Fruit fly (Drosophila melanogaster) whole organism, prepupa: ENCODE results near the gene Mau2.

Source experiments
- Blimp-1 ChIP-seq: fragments of 200-800 bp; sonication (Bioruptor generic); optimal IDR thresholded peaks from 3 replicates; lab custom pipeline; 2017; ENCODE audit warnings: missing biosample characterization, missing genetic modification characterization, mild to moderate bottlenecking, moderate library complexity, missing genetic modification reagents
- CG10669 ChIP-seq: fragments of 200-800 bp; sonication (Bioruptor generic); optimal IDR thresholded peaks from 3 replicates; lab custom pipeline; 2018; ENCODE audit warnings: missing biosample characterization, mild to moderate bottlenecking, missing genetic modification characterization, moderate library complexity
- CG11294 ChIP-seq: fragments of 200-800 bp; sonication (Bioruptor generic); IDR thresholded peaks from 2 replicates; pipeline ENCODE4 v1.3.6; 2022; ENCODE audit warnings: missing biosample characterization, missing genetic modification characterization
- CG11762 ChIP-seq: fragments of 200-800 bp; sonication (Bioruptor generic); optimal IDR thresholded peaks from 3 replicates; lab custom pipeline; 2016; ENCODE audit warnings: missing biosample characterization, missing genetic modification characterization; ENCODE audit not compliant: insufficient read depth
- CG15336 ChIP-seq: fragments of 200-800 bp; sonication (Bioruptor generic); IDR thresholded peaks from 2 replicates; pipeline ENCODE4 v1.3.6; 2022; ENCODE audit warnings: missing biosample characterization, missing genetic modification characterization
- CG1621 ChIP-seq: fragments of 200-800 bp; sonication (Bioruptor generic); optimal IDR thresholded peaks from 3 replicates; lab custom pipeline; 2018; ENCODE audit warnings: missing biosample characterization, mild to moderate bottlenecking, missing genetic modification characterization
- CG32006 ChIP-seq: fragments of 200-800 bp; sonication (Bioruptor generic); optimal IDR thresholded peaks from 3 replicates; lab custom pipeline; 2017; ENCODE audit warnings: missing biosample characterization, mild to moderate bottlenecking, missing genetic modification characterization
- CG34406 ChIP-seq: fragments of 200-800 bp; sonication (Bioruptor generic); optimal IDR thresholded peaks from 3 replicates; lab custom pipeline; 2016; ENCODE audit warnings: missing biosample characterization, missing genetic modification characterization
- CG3919 ChIP-seq: fragments of 200-800 bp; sonication (Bioruptor generic); optimal IDR thresholded peaks from 3 replicates; lab custom pipeline; 2016; ENCODE audit warnings: missing biosample characterization, missing genetic modification characterization
- CG6163 ChIP-seq: fragments of 200-800 bp; sonication (Bioruptor generic); IDR thresholded peaks from 3 replicates; pipeline ENCODE4 v1.3.6; 2022; ENCODE audit warnings: missing biosample characterization, missing genetic modification characterization
- CG6276 ChIP-seq: fragments of 200-800 bp; sonication (Bioruptor generic); optimal IDR thresholded peaks from 2 replicates; lab custom pipeline; 2017; ENCODE audit warnings: missing biosample characterization, mild to moderate bottlenecking, missing genetic modification characterization
- CG6808 ChIP-seq: fragments of 200-800 bp; sonication (Bioruptor generic); optimal IDR thresholded peaks from 3 replicates; lab custom pipeline; 2017; ENCODE audit warnings: missing biosample characterization, missing genetic modification characterization, mild to moderate bottlenecking, moderate library complexity, missing genetic modification reagents
- CG8632 ChIP-seq: fragments of 200-800 bp; sonication (Bioruptor generic); optimal IDR thresholded peaks from 3 replicates; lab custom pipeline; 2016; ENCODE audit warnings: missing biosample characterization, missing genetic modification characterization
- CG9139 ChIP-seq: fragments of 200-800 bp; sonication (Bioruptor generic); optimal IDR thresholded peaks from 3 replicates; lab custom pipeline; 2017; ENCODE audit warnings: missing biosample characterization, mild to moderate bottlenecking, missing genetic modification characterization
- Eip78C ChIP-seq: fragments of 200-800 bp; sonication (Bioruptor generic); peaks from one replicate; lab custom pipeline; 2016; ENCODE audit warnings: missing biosample characterization, missing genetic modification characterization
- Ets21C ChIP-seq: fragments of 200-800 bp; sonication (Bioruptor generic); optimal IDR thresholded peaks from 3 replicates; lab custom pipeline; 2016; ENCODE audit warnings: missing biosample characterization, missing genetic modification characterization
- Ets96B ChIP-seq: fragments of 200-800 bp; optimal IDR thresholded peaks from 2 replicates; lab custom pipeline; 2019; ENCODE audit warnings: missing biosample characterization, mild to moderate bottlenecking, missing genetic modification characterization, moderate library complexity
- Gug ChIP-seq: fragments of 200-800 bp; sonication (Bioruptor generic); IDR thresholded peaks from 2 replicates; pipeline ENCODE4 v1.3.6; 2022; ENCODE audit warnings: missing biosample characterization, missing genetic modification characterization
- Hr38 ChIP-seq: sonication (Bioruptor generic); optimal IDR thresholded peaks from 2 replicates; lab custom pipeline; 2016; ENCODE audit warnings: missing biosample characterization, missing genetic modification characterization
- Hr39 ChIP-seq: fragments of 200-800 bp; sonication (Bioruptor generic); optimal IDR thresholded peaks from 2 replicates; lab custom pipeline; 2016; ENCODE audit warnings: missing biosample characterization, missing genetic modification characterization
- Lpt ChIP-seq: fragments of 200-800 bp; sonication (Bioruptor generic); optimal IDR thresholded peaks from 3 replicates; lab custom pipeline; 2016; ENCODE audit warnings: missing biosample characterization, missing genetic modification characterization
- OdsH ChIP-seq: fragments of 200-800 bp; sonication (Bioruptor generic); optimal IDR thresholded peaks from 3 replicates; lab custom pipeline; 2016; ENCODE audit warnings: missing biosample characterization, missing genetic modification characterization
- Smox ChIP-seq: fragments of 200-800 bp; sonication (Bioruptor generic); optimal IDR thresholded peaks from 3 replicates; lab custom pipeline; 2016; ENCODE audit warnings: missing biosample characterization, missing genetic modification characterization
- Sox14 ChIP-seq: fragments of 200-800 bp; sonication (Bioruptor generic); optimal IDR thresholded peaks from 3 replicates; lab custom pipeline; 2016; ENCODE audit warnings: missing biosample characterization, missing genetic modification characterization
- Sox15 ChIP-seq: fragments of 200-800 bp; sonication (Bioruptor generic); optimal IDR thresholded peaks from 3 replicates; lab custom pipeline; 2016; ENCODE audit warnings: missing biosample characterization, missing genetic modification characterization
- acj6 ChIP-seq: fragments of 200-800 bp; sonication (Bioruptor generic); optimal IDR thresholded peaks from 3 replicates; lab custom pipeline; 2016; ENCODE audit warnings: missing biosample characterization, missing genetic modification characterization
- cyc ChIP-seq: fragments of 200-800 bp; sonication (Bioruptor generic); optimal IDR thresholded peaks from 3 replicates; lab custom pipeline; 2016; ENCODE audit warnings: missing biosample characterization, missing genetic modification characterization
- dac ChIP-seq: fragments of 200-800 bp; sonication (Bioruptor generic); optimal IDR thresholded peaks from 2 replicates; lab custom pipeline; 2017; ENCODE audit warnings: missing biosample characterization, mild to moderate bottlenecking, missing genetic modification characterization
- dsx ChIP-seq: fragments of 200-800 bp; optimal IDR thresholded peaks from 3 replicates; lab custom pipeline; 2019; ENCODE audit warnings: missing biosample characterization, mild to moderate bottlenecking, missing genetic modification characterization, moderate library complexity; ENCODE audit not compliant: poor library complexity, severe bottlenecking
- eg ChIP-seq: fragments of 200-800 bp; sonication (Bioruptor generic); IDR thresholded peaks from 3 replicates; pipeline ENCODE4 v1.3.6; 2022; ENCODE audit warnings: missing biosample characterization, missing genetic modification characterization
- fd59A ChIP-seq: fragments of 200-800 bp; sonication (Bioruptor generic); optimal IDR thresholded peaks from 2 replicates; lab custom pipeline; 2017; ENCODE audit warnings: missing biosample characterization, mild to moderate bottlenecking, missing genetic modification characterization, missing genetic modification reagents
- fkh ChIP-seq: fragments of 200-800 bp; sonication (Bioruptor generic); optimal IDR thresholded peaks from 3 replicates; lab custom pipeline; 2017; ENCODE audit warnings: missing biosample characterization, mild to moderate bottlenecking, missing genetic modification characterization, moderate library complexity
- lz ChIP-seq: fragments of 200-800 bp; sonication (Bioruptor generic); optimal IDR thresholded peaks from 3 replicates; lab custom pipeline; 2016; ENCODE audit warnings: missing biosample characterization, missing genetic modification characterization
- net ChIP-seq: fragments of 200-800 bp; sonication (Bioruptor generic); optimal IDR thresholded peaks from 3 replicates; lab custom pipeline; 2016; ENCODE audit warnings: missing biosample characterization, missing genetic modification characterization
- salr ChIP-seq, 2 experiments: fragments of 200-800 bp; sonication (Bioruptor generic); optimal IDR thresholded peaks; 3 replicates each; lab custom pipeline; 2016 to 2018; ENCODE audit warnings: missing biosample characterization in 2 of 2, missing genetic modification characterization in 2 of 2, mild to moderate bottlenecking in 1 of 2
- ss ChIP-seq, 2 experiments: fragments of 200-800 bp; sonication (Bioruptor generic); optimal IDR thresholded peaks; 2 replicates in 1 of 2; 3 replicates in 1 of 2; lab custom pipeline; 2017 to 2018; ENCODE audit warnings: mild to moderate bottlenecking in 2 of 2, missing biosample characterization in 2 of 2, missing genetic modification characterization in 2 of 2, moderate library complexity in 1 of 2
- svp ChIP-seq: fragments of 200-800 bp; sonication (Bioruptor generic); peaks from one replicate; lab custom pipeline; 2016; ENCODE audit warnings: missing biosample characterization, missing genetic modification characterization
- topi ChIP-seq: fragments of 200-800 bp; sonication (Bioruptor generic); optimal IDR thresholded peaks from 3 replicates; lab custom pipeline; 2016; ENCODE audit warnings: missing biosample characterization, missing genetic modification characterization
- vri ChIP-seq: fragments of 200-800 bp; sonication (Bioruptor generic); optimal IDR thresholded peaks from 3 replicates; lab custom pipeline; 2016; ENCODE audit warnings: missing biosample characterization, mild to moderate bottlenecking, missing genetic modification characterization

The Mau2 gene

dm6 chr3R:15196134-15197034, 12.6 kb upstream of the Mau2 start, which contains the start of the genes Kpc1 and CG42542 (continued):
- TF ChIP-seq CG11294 (GFP tag; lab: Robert Waterston, UW) (no peak), CG6808 (GFP tag; lab: Kevin White, UChicago) (peak; percentile 2), Eip78C (GFP tag; lab: Kevin White, UChicago) (peak; percentile 59), salr (GFP tag; optimal IDR thresholded peaks at IDR 0.05; lab: Kevin White, UChicago) (peak; percentile 36 to 53), CG15336 (0 out of 2 replicates have a peak, but pooled peaks have one; percentile 8), eg (GFP tag; lab: Robert Waterston, UW) (peak; percentile 65; the same call in 2 of the 3 replicates), Ets96B (tag; lab: Kevin White, UChicago) (peak; percentile 45), Smox (GFP tag; lab: Kevin White, UChicago) (peak; percentile 78), Sox15 (GFP tag; lab: Kevin White, UChicago) (peak; percentile 57), dsx (GFP tag; lab: Kevin White, UChicago) (no peak), Lpt (GFP tag; lab: Kevin White, UChicago) (peak; percentile 47), OdsH (GFP tag; lab: Kevin White, UChicago) (peak; percentile 54), Hr38 (no peak), Ets21C (GFP tag; lab: Kevin White, UChicago) (peak; percentile 75), CG34406 (GFP tag; lab: Kevin White, UChicago) (peak; percentile 63), net (GFP tag; lab: Kevin White, UChicago) (peak; percentile 54), CG1621 (peak; percentile 3), Gug (GFP tag; lab: Robert Waterston, UW) (peak; percentile 13; the same call in 1 of the 2 replicates), CG32006 (GFP tag; lab: Kevin White, UChicago) (peak; percentile 72), Blimp-1 (peak; percentile 86), CG8632 (GFP tag; lab: Kevin White, UChicago) (peak; percentile 62), dac (GFP tag; lab: Kevin White, UChicago) (no peak), CG6163 (GFP tag; lab: Robert Waterston, UW) (peak; percentile 29; the same call in 1 of the 3 replicates), topi (GFP tag; lab: Kevin White, UChicago) (peak; percentile 74), acj6 (peak; percentile 79), CG9139 (GFP tag; lab: Kevin White, UChicago) (no peak), CG3919 (GFP tag; lab: Kevin White, UChicago) (peak; percentile 73), svp (GFP tag; lab: Kevin White, UChicago) (peak; percentile 96), CG11762 (peak; percentile 25), cyc (peak; percentile 71), vri (GFP tag; lab: Kevin White, UChicago) (peak; percentile 59), CG10669 (GFP tag; lab: Kevin White, UChicago) (no peak), Sox14 (GFP tag; lab: Kevin White, UChicago) (peak; percentile 69), CG6276 (no peak), ss (GFP tag; optimal IDR thresholded peaks at IDR 0.05; lab: Kevin White, UChicago) (peak in 1 of 2 experiments; percentile 32), lz (GFP tag; lab: Kevin White, UChicago) (peak; percentile 84)

- peak; percentile 60 for TF ChIP-seq fkh (GFP tag; lab: Kevin White, UChicago)
- no peak for TF ChIP-seq Hr39
- peak; percentile 60 for TF ChIP-seq Eip78C (GFP tag; lab: Kevin White, UChicago)
- TF ChIP-seq CG6808 (GFP tag; lab: Kevin White, UChicago), result peak; percentile 22
- TF ChIP-seq fd59A, result no peak
- TF ChIP-seq eg (GFP tag; lab: Robert Waterston, UW), result no peak
- TF ChIP-seq CG34406 (GFP tag; lab: Kevin White, UChicago), result no peak
These were observed 11.6 kb upstream of the Mau2 start for dm6 chr3R:15197373-15197772.
